Worm (Caenorhabditis elegans): ENCODE results near the gene sqst-2.

DNA sequence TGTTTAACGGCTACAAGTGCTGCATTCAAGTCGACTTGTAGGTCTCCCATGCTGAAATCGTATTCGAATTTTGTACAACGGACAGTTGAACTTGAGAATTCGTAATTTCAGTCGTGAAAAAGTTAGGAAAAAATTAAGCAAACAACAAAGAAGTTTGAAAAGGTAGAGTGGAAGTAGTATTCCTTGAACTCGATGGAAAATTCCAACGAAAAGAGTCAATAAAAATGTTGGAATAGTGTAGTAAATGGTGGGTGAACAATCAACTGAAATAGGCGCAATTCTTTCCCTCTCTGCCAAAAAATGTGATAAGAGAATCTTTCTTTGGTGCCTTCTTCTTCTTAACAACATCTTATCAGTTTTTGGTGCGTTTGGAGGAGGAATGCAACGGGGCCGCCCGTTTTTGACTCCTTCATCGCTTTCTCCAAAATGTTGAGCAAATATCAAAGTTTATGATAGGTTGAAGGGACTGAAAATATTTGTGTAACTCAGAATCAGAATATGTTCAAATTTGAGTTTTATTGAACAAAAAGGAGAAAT, 2.1 kb downstream of the sqst-2 start, which contains the start of gene ifo-1:
- TF ChIP-seq pha-4 (tag; optimal IDR thresholded peaks at IDR 0.05) = no peak
- TF ChIP-seq snpc-4 (tag; optimal IDR thresholded peaks at IDR 0.05) = no peak
- no peak for TF ChIP-seq lin-13 (tag; optimal IDR thresholded peaks at IDR 0.05)
- no peak for TF ChIP-seq unc-39 (tag; optimal IDR thresholded peaks at IDR 0.05)
- TF ChIP-seq ceh-43 (GFP tag; optimal IDR thresholded peaks at IDR 0.05) = no peak
- TF ChIP-seq ztf-11 (tag; optimal IDR thresholded peaks at IDR 0.05) = no peak
- TF ChIP-seq hlh-1 (tag; optimal IDR thresholded peaks at IDR 0.05) = no peak
- TF ChIP-seq elt-3 (tag; optimal IDR thresholded peaks at IDR 0.05) = no peak
- TF ChIP-seq nhr-76 (tag; optimal IDR thresholded peaks at IDR 0.05) = no peak
- TF ChIP-seq nhr-28 (tag; optimal IDR thresholded peaks at IDR 0.05) = no peak

Measured in whole organism, mixed stage, embryonic.